Fruit fly (Drosophila melanogaster) whole organism, adult: ENCODE results near the gene Ns3.

ENCODE experiments used
- CG11617 ChIP-seq: fragments of 200-800 bp; sonication (Bioruptor generic); optimal IDR thresholded peaks from 2 replicates; lab custom pipeline; 2017; ENCODE audit warnings: mild to moderate bottlenecking, missing biosample characterization, missing genetic modification reagents, missing genetic modification characterization
- CG1620 ChIP-seq: fragments of 200-800 bp; sonication (Bioruptor generic); optimal IDR thresholded peaks from 2 replicates; lab custom pipeline; 2016; ENCODE audit warnings: missing biosample characterization, missing genetic modification characterization
- CG33017 ChIP-seq: fragments of 200-800 bp; sonication (Bioruptor generic); optimal IDR thresholded peaks from 2 replicates; lab custom pipeline; 2018; ENCODE audit warnings: missing biosample characterization, mild to moderate bottlenecking, missing genetic modification characterization, moderate library complexity
- CG5204 ChIP-seq: fragments of 200-800 bp; sonication (Bioruptor generic); optimal IDR thresholded peaks from 2 replicates; lab custom pipeline; 2016; ENCODE audit warnings: missing biosample characterization, missing genetic modification characterization
- CG7045 ChIP-seq: fragments of 200-800 bp; sonication (Bioruptor generic); optimal IDR thresholded peaks from 2 replicates; lab custom pipeline; 2017; ENCODE audit warnings: missing biosample characterization, mild to moderate bottlenecking, missing genetic modification characterization
- CG7101 ChIP-seq: fragments of 200-800 bp; sonication (Bioruptor generic); optimal IDR thresholded peaks from 2 replicates; lab custom pipeline; 2018; ENCODE audit warnings: missing biosample characterization, mild to moderate bottlenecking, missing genetic modification characterization, moderate library complexity
- Clk ChIP-seq: fragments of 200-800 bp; sonication (Bioruptor generic); optimal IDR thresholded peaks from 2 replicates; lab custom pipeline; 2017; ENCODE audit warnings: missing biosample characterization, missing genetic modification characterization
- bab1 ChIP-seq: fragments of 200-800 bp; sonication (Bioruptor generic); optimal IDR thresholded peaks from 3 replicates; lab custom pipeline; 2019; ENCODE audit warnings: missing biosample characterization, mild to moderate bottlenecking, missing genetic modification characterization, moderate library complexity
- kay ChIP-seq: fragments of 200-800 bp; sonication (Bioruptor generic); peaks from one replicate; lab custom pipeline; 2016; ENCODE audit warnings: missing biosample characterization, missing genetic modification characterization, borderline replicate concordance
- ovo ChIP-seq: fragments of 200-800 bp; sonication (Bioruptor generic); optimal IDR thresholded peaks from 2 replicates; lab custom pipeline; 2016; ENCODE audit warnings: missing biosample characterization, missing genetic modification characterization
- pad ChIP-seq: fragments of 200-800 bp; sonication (Bioruptor generic); optimal IDR thresholded peaks from 3 replicates; lab custom pipeline; 2017; ENCODE audit warnings: missing biosample characterization, missing genetic modification characterization, mild to moderate bottlenecking, moderate library complexity, missing genetic modification reagents
- toe ChIP-seq: fragments of 200-800 bp; sonication (Bioruptor generic); optimal IDR thresholded peaks from 2 replicates; lab custom pipeline; 2016; ENCODE audit warnings: missing biosample characterization, missing genetic modification characterization

- TF ChIP-seq CG7101 (no peak), CG7045 (GFP tag; lab: Kevin White, UChicago) (no peak), kay (GFP tag; lab: Kevin White, UChicago) (no peak), pad (GFP tag; lab: Kevin White, UChicago) (no peak), Clk (GFP tag; lab: Kevin White, UChicago) (no peak), CG5204 (GFP tag; lab: Kevin White, UChicago) (no peak), ovo (GFP tag; lab: Kevin White, UChicago) (no peak), CG1620 (GFP tag; lab: Kevin White, UChicago) (no peak), CG33017 (tag; lab: Kevin White, UChicago) (no peak), bab1 (GFP tag; lab: Kevin White, UChicago) (no peak), toe (GFP tag; lab: Kevin White, UChicago) (no peak), CG11617 (GFP tag; lab: Kevin White, UChicago) (no peak)
Observed at dm6 chrX:1507751-1508150, 43.7 kb upstream of the Ns3 start, which contains the start of gene Nmdar2.
